Worm (Caenorhabditis elegans): ENCODE data around the gene K07C5.9.

K07C5.9 gene

DNA sequence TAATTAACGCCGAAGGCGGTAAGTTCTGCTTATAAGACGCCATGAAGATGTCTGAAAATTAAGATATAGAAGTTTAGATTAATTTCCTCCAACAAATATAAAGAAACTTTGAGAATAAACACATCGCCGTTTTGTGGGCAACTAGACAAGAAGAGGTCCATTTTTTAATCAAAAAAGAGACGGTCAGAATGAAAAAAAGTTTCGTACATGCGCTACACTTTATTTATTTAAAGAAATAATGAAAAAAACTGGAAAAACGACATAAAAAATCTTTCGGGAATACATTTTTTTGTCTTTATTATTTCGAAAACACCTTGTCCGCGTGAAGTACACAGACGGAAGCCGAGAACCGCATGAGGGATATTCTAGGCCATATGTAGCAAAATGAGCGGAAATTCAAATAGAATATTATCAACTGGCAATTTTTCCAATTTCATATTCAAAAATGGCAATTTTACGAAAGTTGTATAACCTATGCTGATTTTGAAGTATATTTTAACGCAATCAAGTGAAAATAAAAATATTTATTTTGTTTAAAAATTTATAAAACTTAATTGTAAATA lies 5.9 kb upstream of the K07C5.9 start, which contains the start of gene sluh-7:
Gene sluh-7 (minus strand): TSS at position 51 of the 563 bp plus-strand sequence.
- TF ChIP-seq ref-1 (GFP tag; conservative IDR thresholded peaks at IDR 0.05) (no peak), ztf-29 (GFP tag; IDR thresholded peaks at IDR 0.05) (peak; percentile 70; the same call in 1 of the 2 replicates), ztf-23 (GFP tag; IDR thresholded peaks at IDR 0.05) (peak; percentile 75), klf-2 (GFP tag; conservative IDR thresholded peaks at IDR 0.05) (0 out of 2 replicates have a peak, but pooled peaks have one; percentile 31), cog-1 (tag; optimal IDR thresholded peaks at IDR 0.05) (peak; percentile 46), flt-1 (GFP tag; IDR thresholded peaks at IDR 0.05) (peak; percentile 79), T22C8.4 (GFP tag; IDR thresholded peaks at IDR 0.05) (no peak; the same call in 1 of the 2 replicates), med-1 (GFP tag; optimal IDR thresholded peaks at IDR 0.05; ENCODE audit: insufficient read depth) (no peak), tab-1 (GFP tag; IDR thresholded peaks at IDR 0.05) (no peak)

DNA sequence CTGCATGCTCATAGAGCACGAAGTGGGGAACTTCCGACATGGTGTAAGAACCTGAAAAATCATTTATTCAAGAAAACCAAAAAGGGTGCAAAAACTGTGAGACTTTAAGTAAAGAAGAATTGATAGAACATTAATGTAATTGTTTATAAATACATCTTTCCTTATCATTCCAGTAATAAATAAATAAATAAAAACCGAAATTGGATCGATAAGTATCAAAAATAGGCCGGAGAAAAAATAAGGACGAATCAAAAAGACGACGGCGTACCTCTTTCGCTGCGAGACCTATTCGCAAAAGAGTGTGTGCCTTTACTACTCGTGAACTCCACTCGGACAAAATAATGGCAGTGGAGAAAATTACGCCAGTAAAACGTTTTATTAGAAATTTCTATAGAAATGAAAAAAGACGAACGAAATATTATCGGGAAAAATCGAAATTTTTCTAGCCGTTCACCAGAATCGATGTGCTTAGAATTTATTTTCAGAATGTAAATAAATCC lies 3.0 kb upstream of the K07C5.9 start, which contains the start of gene nol-56:
Gene nol-56 (minus strand): TSS at position 51 of the 500 bp plus-strand sequence.
- TF ChIP-seq ztf-23 (GFP tag; IDR thresholded peaks at IDR 0.05) = no peak
- no peak for TF ChIP-seq med-1 (GFP tag; optimal IDR thresholded peaks at IDR 0.05; ENCODE audit: insufficient read depth)
- no peak for TF ChIP-seq flt-1 (GFP tag; IDR thresholded peaks at IDR 0.05)
- no peak for TF ChIP-seq tab-1 (GFP tag; IDR thresholded peaks at IDR 0.05)
- no peak for TF ChIP-seq ztf-29 (GFP tag; IDR thresholded peaks at IDR 0.05)
- TF ChIP-seq klf-2 (GFP tag; conservative IDR thresholded peaks at IDR 0.05) = no peak
- no peak for TF ChIP-seq cog-1 (tag; optimal IDR thresholded peaks at IDR 0.05)
- TF ChIP-seq T22C8.4 (GFP tag; IDR thresholded peaks at IDR 0.05) = no peak
- no peak for TF ChIP-seq ref-1 (GFP tag; conservative IDR thresholded peaks at IDR 0.05)

DNA sequence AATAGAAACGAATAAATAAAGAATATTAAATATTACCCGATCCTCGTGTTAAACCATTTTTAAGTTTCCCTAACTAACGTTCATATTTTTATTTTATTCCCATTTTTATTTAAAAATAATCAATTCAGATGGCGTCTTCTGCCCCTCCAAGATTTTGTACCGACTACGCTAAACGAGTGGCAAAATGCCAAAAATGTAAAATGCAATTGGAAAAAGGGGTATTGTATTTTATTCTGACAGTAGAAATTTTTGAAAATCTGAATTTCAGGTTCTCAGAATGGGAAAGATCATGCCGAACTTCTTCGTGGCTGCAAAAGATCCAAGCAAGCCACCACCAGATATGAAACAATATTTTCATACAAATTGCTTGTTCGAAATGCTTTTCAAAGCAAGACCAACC lies 7.0 kb downstream of the K07C5.9 start, which contains the start of gene K07C5.3:
Gene K07C5.3 (plus strand): TSS at position 129 of the 400 bp plus-strand sequence.
- TF ChIP-seq flt-1 (GFP tag; IDR thresholded peaks at IDR 0.05) (no peak), tab-1 (GFP tag; IDR thresholded peaks at IDR 0.05) (no peak), T22C8.4 (GFP tag; IDR thresholded peaks at IDR 0.05) (no peak), ref-1 (GFP tag; conservative IDR thresholded peaks at IDR 0.05) (no peak), med-1 (GFP tag; optimal IDR thresholded peaks at IDR 0.05; ENCODE audit: insufficient read depth) (no peak), ztf-29 (GFP tag; IDR thresholded peaks at IDR 0.05) (no peak), klf-2 (GFP tag; conservative IDR thresholded peaks at IDR 0.05) (no peak), ztf-23 (GFP tag; IDR thresholded peaks at IDR 0.05) (no peak), cog-1 (tag; optimal IDR thresholded peaks at IDR 0.05) (no peak)

DNA sequence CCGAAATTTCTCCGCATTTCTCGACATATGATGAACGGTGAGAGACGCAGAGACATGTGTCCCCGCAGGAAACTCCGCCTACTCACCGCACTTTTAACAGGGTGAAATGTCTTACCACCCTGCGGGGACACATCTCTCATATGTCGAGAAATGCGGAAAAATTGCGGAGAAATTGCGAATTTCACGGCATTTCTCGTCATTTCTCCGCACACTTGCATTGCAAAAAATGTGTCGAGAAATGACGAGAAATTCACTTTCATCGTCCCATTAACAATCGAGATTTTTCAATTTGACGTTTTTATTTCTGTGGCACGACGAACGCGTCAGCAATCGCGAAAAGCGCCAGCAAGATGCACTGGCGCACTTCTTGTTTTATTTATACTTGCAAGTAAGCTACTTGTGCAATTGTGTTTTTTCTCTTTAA lies 8.0 kb downstream of the K07C5.9 start, which contains the start of gene K07C5.13:
Gene K07C5.13 (plus strand): TSS at position 151 of the 424 bp plus-strand sequence.
- peak; percentile 77 for TF ChIP-seq flt-1 (GFP tag; IDR thresholded peaks at IDR 0.05)
- TF ChIP-seq ztf-29 (GFP tag; IDR thresholded peaks at IDR 0.05) = peak; percentile 44; the same call in 1 of the 2 replicates
- TF ChIP-seq ztf-23 (GFP tag; IDR thresholded peaks at IDR 0.05) = peak; percentile 79; the same call in 1 of the 2 replicates

DNA sequence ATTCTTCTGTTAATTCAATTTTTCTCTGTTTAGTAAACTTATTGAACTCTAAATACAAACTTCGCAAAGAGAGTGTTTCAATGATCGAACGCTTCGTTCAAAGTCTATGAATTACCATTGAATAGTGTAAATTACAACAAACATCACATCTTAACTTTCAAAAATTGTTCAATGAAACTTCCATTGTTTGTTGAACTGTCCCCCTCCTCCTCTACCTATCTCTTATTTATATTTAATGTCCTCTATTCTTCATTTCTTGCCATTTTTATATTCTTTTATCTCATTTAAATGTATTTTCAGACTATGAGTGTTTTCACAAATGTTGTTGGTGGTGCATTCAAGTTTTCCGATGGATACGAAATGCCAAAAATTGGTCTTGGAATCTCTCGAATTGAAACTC lies 10.8 kb downstream of the K07C5.9 start, which contains the start of gene K07C5.2:
Gene K07C5.2 (plus strand): TSS at position 301 of the 400 bp plus-strand sequence.
- TF ChIP-seq ztf-23 (GFP tag; IDR thresholded peaks at IDR 0.05) (no peak), cog-1 (tag; optimal IDR thresholded peaks at IDR 0.05) (no peak), ref-1 (GFP tag; conservative IDR thresholded peaks at IDR 0.05) (no peak), ztf-29 (GFP tag; IDR thresholded peaks at IDR 0.05) (no peak), med-1 (GFP tag; optimal IDR thresholded peaks at IDR 0.05; ENCODE audit: insufficient read depth) (no peak), flt-1 (GFP tag; IDR thresholded peaks at IDR 0.05) (no peak), T22C8.4 (GFP tag; IDR thresholded peaks at IDR 0.05) (no peak), tab-1 (GFP tag; IDR thresholded peaks at IDR 0.05) (no peak), klf-2 (GFP tag; conservative IDR thresholded peaks at IDR 0.05) (no peak)

DNA sequence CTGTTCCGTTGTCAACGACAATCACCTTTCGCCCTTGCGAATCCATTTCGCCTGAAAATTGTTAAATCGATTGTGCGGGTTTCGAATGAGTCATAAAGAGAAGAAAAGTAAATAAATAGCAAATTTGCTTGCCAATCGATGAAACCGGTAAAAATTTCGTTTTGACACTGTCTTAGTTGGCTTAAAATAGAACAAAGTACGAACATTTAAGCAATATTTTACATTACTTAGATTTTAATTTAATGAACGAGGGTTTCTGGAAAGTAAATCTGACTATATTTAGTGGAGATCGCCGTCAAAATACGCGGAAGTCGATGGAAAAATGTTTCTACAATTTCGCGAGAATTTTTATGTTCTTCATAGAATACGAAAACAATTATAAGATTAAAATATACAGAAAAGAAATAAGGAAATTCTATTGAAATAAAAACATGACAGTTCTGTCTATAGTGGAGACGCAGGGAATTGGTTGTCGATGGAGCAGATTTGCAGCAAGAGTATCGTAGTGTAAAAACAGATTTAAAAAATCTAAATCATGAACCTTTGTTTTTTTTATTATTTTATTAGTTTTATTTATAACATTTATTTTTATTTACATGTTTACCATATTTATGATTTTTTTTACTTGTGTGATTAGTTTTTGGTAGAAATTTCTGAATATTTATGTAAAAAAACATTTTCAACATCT lies 11.5 kb downstream of the K07C5.9 start, which contains the start of gene arx-2:
Gene arx-2 (minus strand): TSS at position 51 of the 688 bp plus-strand sequence.
- TF ChIP-seq med-1 (GFP tag; optimal IDR thresholded peaks at IDR 0.05; ENCODE audit: insufficient read depth) = no peak
- no peak for TF ChIP-seq T22C8.4 (GFP tag; IDR thresholded peaks at IDR 0.05)
- no peak for TF ChIP-seq klf-2 (GFP tag; conservative IDR thresholded peaks at IDR 0.05)
- no peak for TF ChIP-seq tab-1 (GFP tag; IDR thresholded peaks at IDR 0.05)
- TF ChIP-seq cog-1 (tag; optimal IDR thresholded peaks at IDR 0.05) = no peak
- TF ChIP-seq ref-1 (GFP tag; conservative IDR thresholded peaks at IDR 0.05) = no peak
- TF ChIP-seq ztf-23 (GFP tag; IDR thresholded peaks at IDR 0.05) = no peak
- no peak for TF ChIP-seq ztf-29 (GFP tag; IDR thresholded peaks at IDR 0.05)

DNA sequence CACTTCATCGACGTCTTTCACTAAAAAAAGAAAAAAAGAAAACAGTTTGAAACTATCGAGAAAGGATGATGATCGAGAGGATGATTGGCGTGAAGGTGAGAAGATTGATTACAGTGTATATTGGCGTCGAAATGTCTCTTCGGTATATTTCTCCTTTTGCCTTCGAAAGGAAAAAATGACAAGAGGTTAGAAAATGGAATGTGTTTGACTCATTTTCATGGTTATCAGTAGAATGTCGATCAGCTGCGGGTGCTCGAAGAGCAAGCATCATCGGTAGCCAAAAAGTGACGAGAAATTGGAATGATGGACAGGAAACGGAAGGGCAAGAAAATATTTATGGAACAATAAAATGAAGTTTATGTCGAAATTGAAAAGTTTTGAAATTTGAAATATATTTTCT lies 16.1 kb downstream of the K07C5.9 start:
- TF ChIP-seq T22C8.4 (GFP tag; IDR thresholded peaks at IDR 0.05) = no peak

DNA sequence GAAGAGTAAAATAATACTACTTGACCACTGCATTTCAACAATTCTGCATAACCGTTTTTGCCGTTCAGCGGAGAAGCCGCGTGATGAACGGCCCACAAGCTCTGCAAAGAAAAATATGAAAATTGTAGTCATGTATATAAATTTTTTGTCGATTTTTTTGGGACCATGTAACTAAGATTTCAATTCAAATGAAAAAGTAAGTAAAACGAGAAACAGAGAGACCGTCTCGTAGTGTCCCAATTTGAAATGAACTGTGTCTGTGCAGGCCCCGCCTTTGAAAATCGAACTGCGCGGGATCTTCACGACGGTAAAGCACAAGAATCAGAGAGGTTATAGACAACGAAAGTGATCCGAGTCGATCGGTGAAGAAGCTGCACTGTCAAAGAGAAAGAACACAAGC lies 17.9 kb downstream of the K07C5.9 start, which contains the start of gene crm-1:
Gene crm-1 (minus strand): TSS at position 101 of the 400 bp plus-strand sequence.
- TF ChIP-seq med-1 (GFP tag; optimal IDR thresholded peaks at IDR 0.05; ENCODE audit: insufficient read depth) (no peak), T22C8.4 (GFP tag; IDR thresholded peaks at IDR 0.05) (no peak), ztf-23 (GFP tag; IDR thresholded peaks at IDR 0.05) (no peak), flt-1 (GFP tag; IDR thresholded peaks at IDR 0.05) (no peak), ztf-29 (GFP tag; IDR thresholded peaks at IDR 0.05) (no peak), tab-1 (GFP tag; IDR thresholded peaks at IDR 0.05) (no peak)

DNA sequence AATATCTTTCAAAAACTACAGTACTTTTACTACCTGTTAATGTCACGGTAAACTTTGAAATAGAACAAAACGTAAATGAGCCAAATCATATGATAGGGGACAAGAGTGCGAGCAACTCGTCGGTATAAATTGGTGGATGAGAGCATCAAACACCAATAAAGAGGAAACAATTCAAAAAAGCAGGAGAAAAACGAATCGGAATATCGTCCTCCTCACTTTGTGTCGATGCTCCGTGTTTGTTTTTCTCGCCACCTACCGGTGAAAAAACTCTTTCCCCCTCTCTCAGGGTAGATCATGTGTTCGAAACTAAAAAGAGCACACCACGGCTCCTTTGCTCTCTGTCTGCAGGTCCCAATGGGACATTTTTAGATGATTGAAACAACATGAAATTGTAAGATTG lies 21.9 kb downstream of the K07C5.9 start:
- no peak for TF ChIP-seq klf-2 (GFP tag; conservative IDR thresholded peaks at IDR 0.05)
- TF ChIP-seq cog-1 (tag; optimal IDR thresholded peaks at IDR 0.05) = no peak
- TF ChIP-seq flt-1 (GFP tag; IDR thresholded peaks at IDR 0.05) = no peak
- TF ChIP-seq ztf-23 (GFP tag; IDR thresholded peaks at IDR 0.05) = no peak
- TF ChIP-seq T22C8.4 (GFP tag; IDR thresholded peaks at IDR 0.05) = no peak
- no peak for TF ChIP-seq med-1 (GFP tag; optimal IDR thresholded peaks at IDR 0.05; ENCODE audit: insufficient read depth)
- no peak for TF ChIP-seq ztf-29 (GFP tag; IDR thresholded peaks at IDR 0.05)
- TF ChIP-seq ref-1 (GFP tag; conservative IDR thresholded peaks at IDR 0.05) = no peak
